Fruit fly (Drosophila melanogaster) whole organism, prepupa: ENCODE measurements around the gene Fur2.

Experiments
- Blimp-1 ChIP-seq: fragments of 200-800 bp; sonication (Bioruptor generic); optimal IDR thresholded peaks from 3 replicates; lab custom pipeline; 2017; ENCODE audit warnings: missing biosample characterization, missing genetic modification characterization, mild to moderate bottlenecking, moderate library complexity, missing genetic modification reagents
- CG10669 ChIP-seq: fragments of 200-800 bp; sonication (Bioruptor generic); optimal IDR thresholded peaks from 3 replicates; lab custom pipeline; 2018; ENCODE audit warnings: missing biosample characterization, mild to moderate bottlenecking, missing genetic modification characterization, moderate library complexity
- CG11294 ChIP-seq: fragments of 200-800 bp; sonication (Bioruptor generic); IDR thresholded peaks from 2 replicates; pipeline ENCODE4 v1.3.6; 2022; ENCODE audit warnings: missing biosample characterization, missing genetic modification characterization
- CG11762 ChIP-seq: fragments of 200-800 bp; sonication (Bioruptor generic); optimal IDR thresholded peaks from 3 replicates; lab custom pipeline; 2016; ENCODE audit warnings: missing biosample characterization, missing genetic modification characterization; ENCODE audit not compliant: insufficient read depth
- CG11902 ChIP-seq: fragments of 200-800 bp; sonication (Bioruptor generic); optimal IDR thresholded peaks from 3 replicates; lab custom pipeline; 2016; ENCODE audit warnings: missing biosample characterization, missing genetic modification characterization
- CG15336 ChIP-seq: fragments of 200-800 bp; sonication (Bioruptor generic); IDR thresholded peaks from 2 replicates; pipeline ENCODE4 v1.3.6; 2022; ENCODE audit warnings: missing biosample characterization, missing genetic modification characterization
- CG1621 ChIP-seq: fragments of 200-800 bp; sonication (Bioruptor generic); optimal IDR thresholded peaks from 3 replicates; lab custom pipeline; 2018; ENCODE audit warnings: missing biosample characterization, mild to moderate bottlenecking, missing genetic modification characterization
- CG16779 ChIP-seq: fragments of 200-800 bp; sonication (Bioruptor generic); optimal IDR thresholded peaks from 3 replicates; lab custom pipeline; 2017; ENCODE audit warnings: missing biosample characterization, mild to moderate bottlenecking, missing genetic modification characterization
- CG32006 ChIP-seq: fragments of 200-800 bp; sonication (Bioruptor generic); optimal IDR thresholded peaks from 3 replicates; lab custom pipeline; 2017; ENCODE audit warnings: missing biosample characterization, mild to moderate bottlenecking, missing genetic modification characterization
- CG34406 ChIP-seq: fragments of 200-800 bp; sonication (Bioruptor generic); optimal IDR thresholded peaks from 3 replicates; lab custom pipeline; 2016; ENCODE audit warnings: missing biosample characterization, missing genetic modification characterization
- CG3919 ChIP-seq: fragments of 200-800 bp; sonication (Bioruptor generic); optimal IDR thresholded peaks from 3 replicates; lab custom pipeline; 2016; ENCODE audit warnings: missing biosample characterization, missing genetic modification characterization
- CG6163 ChIP-seq: fragments of 200-800 bp; sonication (Bioruptor generic); IDR thresholded peaks from 3 replicates; pipeline ENCODE4 v1.3.6; 2022; ENCODE audit warnings: missing biosample characterization, missing genetic modification characterization
- CG6276 ChIP-seq: fragments of 200-800 bp; sonication (Bioruptor generic); optimal IDR thresholded peaks from 2 replicates; lab custom pipeline; 2017; ENCODE audit warnings: missing biosample characterization, mild to moderate bottlenecking, missing genetic modification characterization
- CG6792 ChIP-seq: fragments of 200-800 bp; sonication (Bioruptor generic); optimal IDR thresholded peaks from 3 replicates; lab custom pipeline; 2016; ENCODE audit warnings: missing biosample characterization, missing genetic modification characterization
- CG6854 ChIP-seq: fragments of 200-800 bp; sonication (Bioruptor generic); optimal IDR thresholded peaks from 2 replicates; lab custom pipeline; 2017; ENCODE audit warnings: missing biosample characterization, mild to moderate bottlenecking, missing genetic modification characterization
- CG7368 ChIP-seq: fragments of 200-800 bp; sonication (Bioruptor generic); optimal IDR thresholded peaks from 3 replicates; lab custom pipeline; 2016; ENCODE audit warnings: missing biosample characterization, missing genetic modification characterization
- CG8119 ChIP-seq: fragments of 200-800 bp; sonication (Bioruptor generic); IDR thresholded peaks from 3 replicates; pipeline ENCODE4 v1.3.6; 2022; ENCODE audit warnings: missing biosample characterization, missing genetic modification characterization
- CG9139 ChIP-seq: fragments of 200-800 bp; sonication (Bioruptor generic); optimal IDR thresholded peaks from 3 replicates; lab custom pipeline; 2017; ENCODE audit warnings: missing biosample characterization, mild to moderate bottlenecking, missing genetic modification characterization
- Eip75B ChIP-seq: fragments of 200-800 bp; sonication (Bioruptor generic); optimal IDR thresholded peaks from 3 replicates; lab custom pipeline; 2016; ENCODE audit warnings: missing biosample characterization, missing genetic modification characterization
- Eip78C ChIP-seq: fragments of 200-800 bp; sonication (Bioruptor generic); peaks from one replicate; lab custom pipeline; 2016; ENCODE audit warnings: missing biosample characterization, missing genetic modification characterization
- Eip93F ChIP-seq: fragments of 200-800 bp; sonication (Bioruptor generic); optimal IDR thresholded peaks from 2 replicates; lab custom pipeline; 2016; ENCODE audit warnings: missing biosample characterization, mild to moderate bottlenecking, missing genetic modification characterization
- Ets21C ChIP-seq: fragments of 200-800 bp; sonication (Bioruptor generic); optimal IDR thresholded peaks from 3 replicates; lab custom pipeline; 2016; ENCODE audit warnings: missing biosample characterization, missing genetic modification characterization
- Gug ChIP-seq: fragments of 200-800 bp; sonication (Bioruptor generic); IDR thresholded peaks from 2 replicates; pipeline ENCODE4 v1.3.6; 2022; ENCODE audit warnings: missing biosample characterization, missing genetic modification characterization
- Hr4 ChIP-seq: fragments of 200-800 bp; sonication (Bioruptor generic); optimal IDR thresholded peaks from 3 replicates; lab custom pipeline; 2016; ENCODE audit warnings: missing biosample characterization, missing genetic modification characterization
- Lpt ChIP-seq: fragments of 200-800 bp; sonication (Bioruptor generic); optimal IDR thresholded peaks from 3 replicates; lab custom pipeline; 2016; ENCODE audit warnings: missing biosample characterization, missing genetic modification characterization
- Met ChIP-seq: fragments of 200-800 bp; sonication (Bioruptor generic); optimal IDR thresholded peaks from 3 replicates; lab custom pipeline; 2016; ENCODE audit warnings: missing biosample characterization, missing genetic modification characterization
- OdsH ChIP-seq: fragments of 200-800 bp; sonication (Bioruptor generic); optimal IDR thresholded peaks from 3 replicates; lab custom pipeline; 2016; ENCODE audit warnings: missing biosample characterization, missing genetic modification characterization
- Sox102F ChIP-seq: fragments of 200-800 bp; sonication (Bioruptor generic); optimal IDR thresholded peaks from 2 replicates; lab custom pipeline; 2016; ENCODE audit warnings: missing biosample characterization, mild to moderate bottlenecking, missing genetic modification characterization
- Sox14 ChIP-seq: fragments of 200-800 bp; sonication (Bioruptor generic); optimal IDR thresholded peaks from 3 replicates; lab custom pipeline; 2016; ENCODE audit warnings: missing biosample characterization, missing genetic modification characterization
- acj6 ChIP-seq: fragments of 200-800 bp; sonication (Bioruptor generic); optimal IDR thresholded peaks from 3 replicates; lab custom pipeline; 2016; ENCODE audit warnings: missing biosample characterization, missing genetic modification characterization
- cyc ChIP-seq: fragments of 200-800 bp; sonication (Bioruptor generic); optimal IDR thresholded peaks from 3 replicates; lab custom pipeline; 2016; ENCODE audit warnings: missing biosample characterization, missing genetic modification characterization
- dsx ChIP-seq: fragments of 200-800 bp; optimal IDR thresholded peaks from 3 replicates; lab custom pipeline; 2019; ENCODE audit warnings: missing biosample characterization, mild to moderate bottlenecking, missing genetic modification characterization, moderate library complexity; ENCODE audit not compliant: poor library complexity, severe bottlenecking
- eg ChIP-seq: fragments of 200-800 bp; sonication (Bioruptor generic); IDR thresholded peaks from 3 replicates; pipeline ENCODE4 v1.3.6; 2022; ENCODE audit warnings: missing biosample characterization, missing genetic modification characterization
- esn ChIP-seq: fragments of 200-800 bp; sonication (Bioruptor generic); optimal IDR thresholded peaks from 2 replicates; lab custom pipeline; 2016; ENCODE audit warnings: missing biosample characterization, mild to moderate bottlenecking, missing genetic modification characterization, moderate library complexity
- fd59A ChIP-seq: fragments of 200-800 bp; sonication (Bioruptor generic); optimal IDR thresholded peaks from 2 replicates; lab custom pipeline; 2017; ENCODE audit warnings: missing biosample characterization, mild to moderate bottlenecking, missing genetic modification characterization, missing genetic modification reagents
- fd85E ChIP-seq: fragments of 200-800 bp; sonication (Bioruptor generic); optimal IDR thresholded peaks from 3 replicates; lab custom pipeline; 2016; ENCODE audit warnings: missing biosample characterization, missing genetic modification characterization
- net ChIP-seq: fragments of 200-800 bp; sonication (Bioruptor generic); optimal IDR thresholded peaks from 3 replicates; lab custom pipeline; 2016; ENCODE audit warnings: missing biosample characterization, missing genetic modification characterization
- pdm3 ChIP-seq: fragments of 200-800 bp; sonication (Bioruptor generic); optimal IDR thresholded peaks from 3 replicates; lab custom pipeline; 2016; ENCODE audit warnings: missing biosample characterization, missing genetic modification characterization
- svp ChIP-seq: fragments of 200-800 bp; sonication (Bioruptor generic); peaks from one replicate; lab custom pipeline; 2016; ENCODE audit warnings: missing biosample characterization, missing genetic modification characterization
- topi ChIP-seq: fragments of 200-800 bp; sonication (Bioruptor generic); optimal IDR thresholded peaks from 3 replicates; lab custom pipeline; 2016; ENCODE audit warnings: missing biosample characterization, missing genetic modification characterization

Gene Fur2

dm6 chrX:16384843-16385726, 12.2 kb downstream of the Fur2 start, which contains the start of the genes CG9992 and CG4239 (continued):
- TF ChIP-seq cyc (GFP tag; lab: Kevin White, UChicago) (peak; percentile 62), Sox102F (GFP tag; lab: Kevin White, UChicago) (no peak), CG6854 (GFP tag; lab: Kevin White, UChicago) (no peak), CG10669 (GFP tag; lab: Kevin White, UChicago) (no peak), CG15336 (GFP tag; lab: Robert Waterston, UW) (peak; percentile 16; the same call in 1 of the 2 replicates), pdm3 (GFP tag; lab: Kevin White, UChicago) (no peak), CG34406 (GFP tag; lab: Kevin White, UChicago) (no peak), Hr4 (GFP tag; lab: Kevin White, UChicago) (peak; percentile 51), Gug (peak; percentile 58), CG16779 (tag; lab: Kevin White, UChicago) (no peak), CG6163 (GFP tag; lab: Robert Waterston, UW) (peak; percentile 53; the same call in 1 of the 3 replicates), Blimp-1 (GFP tag; lab: Kevin White, UChicago) (peak; percentile 62), Met (peak; percentile 52), CG32006 (no peak), CG8119 (GFP tag; lab: Robert Waterston, UW) (peak; percentile 48; the same call in 1 of the 3 replicates), fd85E (no peak), Sox14 (GFP tag; lab: Kevin White, UChicago) (peak; percentile 19), svp (no peak), Eip78C (GFP tag; lab: Kevin White, UChicago) (peak; percentile 66), CG1621 (tag; lab: Kevin White, UChicago) (no peak), topi (GFP tag; lab: Kevin White, UChicago) (peak; percentile 43), esn (GFP tag; lab: Kevin White, UChicago) (peak; percentile 51), fd59A (GFP tag; lab: Kevin White, UChicago) (peak; percentile 19), net (GFP tag; lab: Kevin White, UChicago) (no peak), OdsH (GFP tag; lab: Kevin White, UChicago) (no peak), CG11902 (GFP tag; lab: Kevin White, UChicago) (peak; percentile 60), dsx (GFP tag; lab: Kevin White, UChicago) (no peak), CG6276 (GFP tag; lab: Kevin White, UChicago) (no peak), CG7368 (GFP tag; lab: Kevin White, UChicago) (no peak), Eip93F (GFP tag; lab: Kevin White, UChicago) (peak; percentile 28), Ets21C (peak; percentile 56), Lpt (GFP tag; lab: Kevin White, UChicago) (peak; percentile 44), CG3919 (no peak), acj6 (GFP tag; lab: Kevin White, UChicago) (no peak), eg (GFP tag; lab: Robert Waterston, UW) (peak; percentile 68), CG11294 (GFP tag; lab: Robert Waterston, UW) (no peak), CG9139 (GFP tag; lab: Kevin White, UChicago) (no peak), CG6792 (GFP tag; lab: Kevin White, UChicago) (peak; percentile 6), CG11762 (GFP tag; lab: Kevin White, UChicago) (no peak), Eip75B (GFP tag; lab: Kevin White, UChicago) (no peak)
